Worm (Caenorhabditis elegans) whole organism, L2 larva: Measurements from ENCODE around the gene tsen-54.

Experiments used
- nhr-11 ChIP-seq: fragments of 150-350 bp; optimal IDR thresholded peaks from 2 replicates; lab custom pipeline; 2014; ENCODE audit warnings: missing biosample characterization, missing genetic modification characterization
- nhr-25 ChIP-seq: fragments of 150-350 bp; sonication (generic microtip); optimal IDR thresholded peaks from 3 replicates; lab custom pipeline; 2014; ENCODE audit warnings: missing biosample characterization, missing genetic modification characterization

DNA sequence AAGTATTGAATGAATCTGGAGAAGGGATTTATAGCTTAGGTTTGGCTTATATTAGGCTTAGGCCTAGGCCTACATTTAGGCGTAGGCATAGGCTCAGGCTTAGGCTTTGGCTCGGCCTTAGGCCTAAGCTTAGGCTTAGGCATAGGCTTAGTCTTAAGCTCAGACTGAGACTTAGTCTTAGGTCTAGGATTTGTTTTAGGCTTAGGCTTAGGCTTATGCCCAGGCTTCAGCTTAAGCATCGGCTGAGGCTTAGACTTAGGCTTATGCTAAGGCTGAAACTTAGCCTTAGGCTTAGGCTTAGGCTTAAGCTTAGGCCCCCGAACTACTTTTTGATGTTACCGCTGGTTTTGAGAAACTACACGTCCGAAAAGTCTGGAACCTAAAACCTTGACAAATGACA lies 27.5 kb upstream of the tsen-54 start:
- TF ChIP-seq nhr-25 (tag; lab: Kevin White, UChicago) (no peak), nhr-11 (tag; lab: Kevin White, UChicago) (no peak)
